Worm (Caenorhabditis elegans): ENCODE data around the gene C06G1.1.

- TF ChIP-seq dao-5 (tag; optimal IDR thresholded peaks at IDR 0.05), result no peak
- TF ChIP-seq him-1 (tag; optimal IDR thresholded peaks at IDR 0.05), result no peak
- TF ChIP-seq W03F9.2 (tag; optimal IDR thresholded peaks at IDR 0.05), result no peak
These were observed at the start of gene C06G1.1 for ce11 chrX:16633052-16633451.

All from whole organism, L4/young adult.